Worm (Caenorhabditis elegans): Measurements from ENCODE around the gene D2089.3.

DNA sequence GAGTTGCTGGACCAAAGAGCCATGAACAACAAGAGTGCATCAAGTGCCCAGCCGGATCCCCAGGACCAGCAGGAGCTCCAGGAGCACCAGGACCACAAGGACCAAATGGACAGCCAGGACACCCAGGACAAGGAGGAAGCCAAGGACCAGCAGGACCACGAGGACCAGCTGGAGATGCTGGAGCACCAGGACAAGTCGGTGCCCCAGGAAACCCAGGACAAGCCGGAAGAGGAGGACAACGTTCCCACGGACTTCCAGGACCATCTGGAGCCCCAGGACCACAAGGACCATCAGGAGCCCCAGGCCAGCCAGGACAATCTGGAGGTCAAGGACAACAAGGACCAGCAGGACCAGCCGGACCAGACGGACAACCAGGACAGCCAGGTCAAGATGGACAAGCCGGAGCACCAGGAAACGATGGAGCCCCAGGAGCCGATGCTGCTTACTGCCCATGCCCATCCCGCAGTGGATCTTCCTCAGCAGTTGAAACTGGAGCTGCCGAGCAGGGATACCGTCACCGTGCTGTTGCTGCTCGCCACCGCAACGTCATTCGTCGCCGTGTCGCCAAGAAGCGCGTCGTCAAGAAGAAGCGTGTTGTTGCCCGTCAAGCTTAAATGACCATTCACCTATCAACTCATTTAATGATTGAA lies 40.5 kb upstream of the D2089.3 start:
- TF ChIP-seq unc-62 (GFP tag; optimal IDR thresholded peaks at IDR 0.05) (no peak), nhr-77 (tag; optimal IDR thresholded peaks at IDR 0.05) (no peak), F16B12.6 (tag; optimal IDR thresholded peaks at IDR 0.05) (no peak), pqm-1 (tag; optimal IDR thresholded peaks at IDR 0.05) (no peak), nhr-11 (tag; optimal IDR thresholded peaks at IDR 0.05) (no peak), snpc-4 (tag; optimal IDR thresholded peaks at IDR 0.05) (no peak), aly-2 (tag; optimal IDR thresholded peaks at IDR 0.05) (no peak), ztf-11 (tag; optimal IDR thresholded peaks at IDR 0.05) (no peak), zag-1 (tag; optimal IDR thresholded peaks at IDR 0.05) (no peak), efl-3 (GFP tag; optimal IDR thresholded peaks at IDR 0.05) (no peak), lsy-2 (tag; optimal IDR thresholded peaks at IDR 0.05) (no peak), nhr-237 (tag; optimal IDR thresholded peaks at IDR 0.05) (no peak)
